ENCODE assay signal across 1 worm cellular context in the genomic region with DNA sequence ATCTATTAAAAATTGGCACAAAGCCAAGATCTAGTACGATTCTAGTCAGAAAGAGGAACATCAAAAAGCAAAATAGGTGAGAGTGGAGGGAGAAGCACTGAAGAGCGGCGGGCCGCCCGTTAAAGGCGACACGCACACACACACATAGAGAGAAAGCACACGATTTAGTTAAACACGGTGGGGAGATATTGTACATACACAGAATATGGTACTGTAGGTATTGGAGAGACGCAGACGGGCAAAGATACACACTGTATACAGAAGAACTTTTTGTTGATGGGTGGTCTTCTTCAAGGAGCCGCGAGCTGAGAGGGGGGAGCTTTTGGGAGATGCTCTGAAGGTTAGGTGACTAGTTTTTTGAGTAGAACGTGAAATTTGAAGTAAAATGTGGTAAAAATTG.
TF ChIP-seq lines count a peak whose summit lies in the region.

No protein-coding gene starts in this region.

TF ChIP-seq in whole organism, L4 larva, 104 proteins besides CTCF, POLR2A, EP300 and RAD21 (continued from another document):
- TF ChIP-seq Y5F2A.4 (GFP tag; optimal IDR thresholded peaks at IDR 0.05; lab: Kevin White, UChicago) (no peak), hmg-1.1 (GFP tag; IDR thresholded peaks at IDR 0.05; lab: Robert Waterston, UW) (no peak), ceh-28 (tag; optimal IDR thresholded peaks at IDR 0.05; lab: Kevin White, UChicago) (no peak), D1046.2 (GFP tag; IDR thresholded peaks at IDR 0.05; lab: Robert Waterston, UW) (0 out of 2 replicates have a peak, but pooled peaks have one; percentile 44), dmd-8 (GFP tag; IDR thresholded peaks at IDR 0.05; lab: Robert Waterston, UW) (no peak), vab-7 (GFP tag; IDR thresholded peaks at IDR 0.05; lab: Robert Waterston, UW) (no peak), dmd-6 (GFP tag; IDR thresholded peaks at IDR 0.05; lab: Robert Waterston, UW) (no peak), spr-1 (tag; optimal IDR thresholded peaks at IDR 0.05; lab: Kevin White, UChicago) (no peak), nhr-11 (tag; optimal IDR thresholded peaks at IDR 0.05; lab: Kevin White, UChicago) (no peak), mdl-1 (tag; optimal IDR thresholded peaks at IDR 0.05; lab: Kevin White, UChicago) (no peak), spr-3 (GFP tag; optimal IDR thresholded peaks at IDR 0.05; lab: Kevin White, UChicago) (no peak)
